Fruit fly (Drosophila melanogaster) whole organism, embryonic: Measurements from ENCODE around the gene Ufd4.
A peak's percentile ranks its signal among the peaks of the same experiment; 100 is the strongest.

Source experiments
- Awh ChIP-seq: fragments of 200-800 bp; sonication (Bioruptor generic); IDR thresholded peaks from 2 replicates; pipeline ENCODE4, ENCODE4 v1.3.6; 2022; ENCODE audit warnings: missing biosample characterization, missing genetic modification characterization
- B-H1 ChIP-seq: fragments of 200-800 bp; sonication (Bioruptor generic); IDR thresholded peaks from 3 replicates; pipeline ENCODE4 v1.3.6; 2022; ENCODE audit warnings: missing biosample characterization, missing genetic modification characterization
- Bdp1 ChIP-seq: fragments of 200-800 bp; sonication (Bioruptor generic); optimal IDR thresholded peaks from 3 replicates; lab custom pipeline; 2016; ENCODE audit warnings: missing biosample characterization, missing genetic modification characterization
- CG10543 ChIP-seq: fragments of 200-800 bp; sonication (Bioruptor generic); optimal IDR thresholded peaks from 3 replicates; lab custom pipeline; 2017; ENCODE audit warnings: missing biosample characterization, mild to moderate bottlenecking, missing genetic modification characterization, moderate library complexity
- CG11247 ChIP-seq: fragments of 200-800 bp; sonication (Bioruptor generic); IDR thresholded peaks from 2 replicates; pipeline ENCODE4 v1.3.6; 2022; ENCODE audit warnings: missing biosample characterization, missing genetic modification characterization
- CG11696 ChIP-seq: fragments of 200-800 bp; sonication (Bioruptor generic); IDR thresholded peaks from 2 replicates; pipeline ENCODE4 v1.3.6; 2022; ENCODE audit warnings: missing biosample characterization, missing genetic modification characterization
- CG12391 ChIP-seq: fragments of 200-800 bp; sonication (Bioruptor generic); optimal IDR thresholded peaks from 3 replicates; lab custom pipeline; 2018; ENCODE audit warnings: missing biosample characterization, mild to moderate bottlenecking, missing genetic modification characterization, moderate library complexity
- CG12744 ChIP-seq: fragments of 200-800 bp; sonication (Bioruptor generic); optimal IDR thresholded peaks from 2 replicates; lab custom pipeline; 2016; ENCODE audit warnings: missing biosample characterization, missing genetic modification characterization
- CG14050 ChIP-seq: fragments of 200-800 bp; sonication (Bioruptor generic); IDR thresholded peaks from 3 replicates; pipeline ENCODE4 v1.3.6; 2022; ENCODE audit warnings: missing biosample characterization, missing genetic modification characterization
- CG15479 ChIP-seq: fragments of 200-800 bp; sonication (Bioruptor generic); optimal IDR thresholded peaks from 3 replicates; lab custom pipeline; 2019; ENCODE audit warnings: missing biosample characterization, mild to moderate bottlenecking, missing genetic modification characterization, moderate library complexity
- CG15514 ChIP-seq: fragments of 200-800 bp; sonication (Bioruptor generic); optimal IDR thresholded peaks from 3 replicates; lab custom pipeline; 2017; ENCODE audit warnings: missing biosample characterization, missing genetic modification characterization, mild to moderate bottlenecking, moderate library complexity, missing genetic modification reagents
- CG16815 ChIP-seq: fragments of 200-800 bp; sonication (Bioruptor generic); optimal IDR thresholded peaks from 3 replicates; lab custom pipeline; 2017; ENCODE audit warnings: missing biosample characterization, mild to moderate bottlenecking, missing genetic modification characterization
- CG17568 ChIP-seq: fragments of 200-800 bp; sonication (Bioruptor generic); optimal IDR thresholded peaks from 2 replicates; lab custom pipeline; 2018; ENCODE audit warnings: missing biosample characterization, mild to moderate bottlenecking, missing genetic modification characterization, moderate library complexity
- CG18619 ChIP-seq: fragments of 200-800 bp; sonication (Bioruptor generic); optimal IDR thresholded peaks from 3 replicates; lab custom pipeline; 2017; ENCODE audit warnings: missing biosample characterization, mild to moderate bottlenecking, missing genetic modification characterization
- CG3163 ChIP-seq: fragments of 200-800 bp; sonication (Bioruptor generic); optimal IDR thresholded peaks from 3 replicates; lab custom pipeline; 2016; ENCODE audit warnings: missing biosample characterization, missing genetic modification characterization
- CG32767 ChIP-seq: fragments of 200-800 bp; sonication (Bioruptor generic); IDR thresholded peaks from 2 replicates; pipeline ENCODE4 v1.3.6; 2022; ENCODE audit warnings: missing biosample characterization, missing genetic modification characterization
- CG34376 ChIP-seq: fragments of 200-800 bp; sonication (Bioruptor generic); optimal IDR thresholded peaks from 2 replicates; lab custom pipeline; 2018; ENCODE audit warnings: missing biosample characterization, mild to moderate bottlenecking, missing genetic modification characterization
- CG4404 ChIP-seq: fragments of 200-800 bp; sonication (Bioruptor generic); IDR thresholded peaks from 2 replicates; pipeline ENCODE4 v1.3.6; 2022; ENCODE audit warnings: missing biosample characterization, missing genetic modification characterization
- CG5245 ChIP-seq: fragments of 200-800 bp; sonication (Bioruptor generic); optimal IDR thresholded peaks from 3 replicates; lab custom pipeline; 2016; ENCODE audit warnings: missing biosample characterization, missing genetic modification characterization
- CG6854 ChIP-seq: fragments of 200-800 bp; sonication (Bioruptor generic); optimal IDR thresholded peaks from 3 replicates; lab custom pipeline; 2017; ENCODE audit warnings: missing biosample characterization, mild to moderate bottlenecking, missing genetic modification characterization
- CG7987 ChIP-seq: fragments of 200-800 bp; sonication (Bioruptor generic); optimal IDR thresholded peaks from 2 replicates; lab custom pipeline; 2018; ENCODE audit warnings: missing biosample characterization, mild to moderate bottlenecking, missing genetic modification characterization, moderate library complexity
- Dbx ChIP-seq: fragments of 200-800 bp; sonication (Bioruptor generic); IDR thresholded peaks from 3 replicates; pipeline ENCODE4 v1.3.6; 2022; ENCODE audit warnings: missing biosample characterization, missing genetic modification characterization
- Dek ChIP-seq: fragments of 200-800 bp; sonication (Bioruptor generic); optimal IDR thresholded peaks from 3 replicates; lab custom pipeline; 2019; ENCODE audit warnings: missing biosample characterization, mild to moderate bottlenecking, missing genetic modification characterization, moderate library complexity
- Ets97D ChIP-seq: fragments of 200-800 bp; sonication (Bioruptor generic); optimal IDR thresholded peaks from 3 replicates; lab custom pipeline; 2016; ENCODE audit warnings: missing biosample characterization, missing genetic modification characterization
- HLHmδ ChIP-seq: fragments of 200-800 bp; sonication (Bioruptor generic); optimal IDR thresholded peaks from 2 replicates; lab custom pipeline; 2018; ENCODE audit warnings: missing biosample characterization, mild to moderate bottlenecking, missing genetic modification characterization, moderate library complexity
- Hand ChIP-seq: fragments of 200-800 bp; sonication (Bioruptor generic); optimal IDR thresholded peaks from 2 replicates; lab custom pipeline; 2017; ENCODE audit warnings: mild to moderate bottlenecking, missing biosample characterization, missing genetic modification reagents, missing genetic modification characterization
- HmgD ChIP-seq: fragments of 200-800 bp; sonication (Bioruptor generic); optimal IDR thresholded peaks from 3 replicates; lab custom pipeline; 2016; ENCODE audit warnings: missing biosample characterization, missing genetic modification characterization
- HmgZ ChIP-seq: fragments of 200-800 bp; sonication (Bioruptor generic); optimal IDR thresholded peaks from 2 replicates; lab custom pipeline; 2018; ENCODE audit warnings: missing biosample characterization, mild to moderate bottlenecking, missing genetic modification characterization
- Pdp1 ChIP-seq, 2 experiments: fragments of 200-800 bp; sonication (Bioruptor generic); optimal IDR thresholded peaks; 3 replicates each; lab custom pipeline; 2016; ENCODE audit warnings: missing biosample characterization in 2 of 2, missing genetic modification characterization in 2 of 2, mild to moderate bottlenecking in 1 of 2, moderate library complexity in 1 of 2
- Xrp1 ChIP-seq: fragments of 200-800 bp; sonication (Bioruptor generic); IDR thresholded peaks from 2 replicates; pipeline ENCODE4 v1.3.6; 2022; ENCODE audit warnings: missing biosample characterization, missing genetic modification characterization
- bsh ChIP-seq, 2 experiments: fragments of 200-800 bp; sonication (Bioruptor generic); optimal IDR thresholded peaks; 2 replicates each; lab custom pipeline; 2017 to 2018; ENCODE audit warnings: mild to moderate bottlenecking in 2 of 2, missing biosample characterization in 2 of 2, missing genetic modification characterization in 2 of 2, moderate library complexity in 1 of 2
- caup ChIP-seq: fragments of 200-800 bp; sonication (Bioruptor generic); optimal IDR thresholded peaks from 3 replicates; lab custom pipeline; 2017; ENCODE audit warnings: missing biosample characterization, mild to moderate bottlenecking, missing genetic modification characterization, moderate library complexity; ENCODE audit not compliant: severe bottlenecking
- chif ChIP-seq, 2 experiments: fragments of 200-800 bp; sonication (Bioruptor generic); optimal IDR thresholded peaks; 3 replicates each; lab custom pipeline; 2016; ENCODE audit warnings: missing biosample characterization in 2 of 2, missing genetic modification characterization in 2 of 2
- crp ChIP-seq, 2 experiments: fragments of 200-800 bp; sonication (Bioruptor generic); optimal IDR thresholded peaks; 2 replicates in 1 of 2; 3 replicates in 1 of 2; lab custom pipeline; 2017; ENCODE audit warnings: missing biosample characterization in 2 of 2, missing genetic modification characterization in 2 of 2, mild to moderate bottlenecking in 1 of 2, moderate library complexity in 1 of 2
- emc ChIP-seq: fragments of 200-800 bp; sonication (Bioruptor generic); optimal IDR thresholded peaks from 2 replicates; lab custom pipeline; 2016; ENCODE audit warnings: missing biosample characterization, missing genetic modification characterization
- ewg ChIP-seq: fragments of 200-800 bp; sonication (Bioruptor generic); optimal IDR thresholded peaks from 3 replicates; lab custom pipeline; 2017; ENCODE audit warnings: mild to moderate bottlenecking, missing biosample characterization, missing genetic modification reagents, missing genetic modification characterization
- ftz-f1 ChIP-seq: fragments of 200-800 bp; sonication (Bioruptor generic); optimal IDR thresholded peaks from 2 replicates; lab custom pipeline; 2016; ENCODE audit warnings: missing biosample characterization, missing genetic modification characterization
- fu2 ChIP-seq: fragments of 200-800 bp; sonication (Bioruptor generic); optimal IDR thresholded peaks from 2 replicates; lab custom pipeline; 2016; ENCODE audit warnings: missing biosample characterization, missing genetic modification characterization
- gsb ChIP-seq: fragments of 200-800 bp; sonication (Bioruptor generic); IDR thresholded peaks from 2 replicates; pipeline ENCODE4 v1.3.6; 2022; ENCODE audit warnings: missing biosample characterization, missing genetic modification characterization
- ham ChIP-seq: fragments of 200-800 bp; sonication (Bioruptor generic); IDR thresholded peaks from 2 replicates; pipeline ENCODE4 v1.3.6; 2022; ENCODE audit warnings: missing biosample characterization, missing genetic modification characterization
- lola ChIP-seq, 3 experiments: fragments of >200 bp in 2 of 3; fragments of 200-800 bp in 1 of 3; sonication (Bioruptor generic) in 1 of 3; optimal IDR thresholded peaks; 2 replicates each; lab custom pipeline; 2017 to 2019; ENCODE audit warnings: missing biosample characterization in 3 of 3, missing genetic modification characterization in 3 of 3, mild to moderate bottlenecking in 1 of 3, moderate library complexity in 1 of 3
- maf-S ChIP-seq: fragments of 200-800 bp; sonication (Bioruptor generic); optimal IDR thresholded peaks from 2 replicates; lab custom pipeline; 2016; ENCODE audit warnings: missing biosample characterization, missing genetic modification characterization
- rib ChIP-seq: fragments of 200-800 bp; sonication (Bioruptor generic); IDR thresholded peaks from 2 replicates; pipeline ENCODE4 v1.3.6; 2022; ENCODE audit warnings: missing biosample characterization, missing genetic modification characterization
- salm ChIP-seq: fragments of 200-800 bp; sonication (Bioruptor generic); optimal IDR thresholded peaks from 2 replicates; lab custom pipeline; 2018; ENCODE audit warnings: missing biosample characterization, mild to moderate bottlenecking, missing genetic modification characterization
- slou ChIP-seq: fragments of 200-800 bp; sonication (Bioruptor generic); optimal IDR thresholded peaks from 3 replicates; lab custom pipeline; 2016; ENCODE audit warnings: missing biosample characterization, missing genetic modification characterization
- slp2 ChIP-seq: fragments of 200-800 bp; sonication (Bioruptor generic); optimal IDR thresholded peaks from 2 replicates; lab custom pipeline; 2016; ENCODE audit warnings: missing biosample characterization, missing genetic modification characterization
- tap ChIP-seq: fragments of 200-800 bp; optimal IDR thresholded peaks from 3 replicates; lab custom pipeline; 2019; ENCODE audit warnings: missing biosample characterization, mild to moderate bottlenecking, missing genetic modification characterization, moderate library complexity
- tll ChIP-seq, 2 experiments: fragments of 200-800 bp in 1 of 2; fragments of >200 bp in 1 of 2; sonication (Bioruptor generic) in 1 of 2; optimal IDR thresholded peaks; 2 replicates each; lab custom pipeline; 2017 to 2019; ENCODE audit warnings: missing biosample characterization in 2 of 2, missing genetic modification characterization in 2 of 2, mild to moderate bottlenecking in 1 of 2, moderate library complexity in 1 of 2
- twi ChIP-seq: fragments of 200-800 bp; optimal IDR thresholded peaks from 2 replicates; lab custom pipeline; 2019; ENCODE audit warnings: missing biosample characterization, mild to moderate bottlenecking, missing genetic modification characterization, moderate library complexity
- unpg ChIP-seq: fragments of 200-800 bp; sonication (Bioruptor generic); optimal IDR thresholded peaks from 3 replicates; lab custom pipeline; 2018; ENCODE audit warnings: missing biosample characterization, mild to moderate bottlenecking, missing genetic modification characterization, moderate library complexity
- wor ChIP-seq: fragments of 200-800 bp; sonication (Bioruptor generic); IDR thresholded peaks from 2 replicates; pipeline ENCODE4 v1.3.6; 2022; ENCODE audit warnings: missing biosample characterization, missing genetic modification characterization

The Ufd4 gene

DNA sequence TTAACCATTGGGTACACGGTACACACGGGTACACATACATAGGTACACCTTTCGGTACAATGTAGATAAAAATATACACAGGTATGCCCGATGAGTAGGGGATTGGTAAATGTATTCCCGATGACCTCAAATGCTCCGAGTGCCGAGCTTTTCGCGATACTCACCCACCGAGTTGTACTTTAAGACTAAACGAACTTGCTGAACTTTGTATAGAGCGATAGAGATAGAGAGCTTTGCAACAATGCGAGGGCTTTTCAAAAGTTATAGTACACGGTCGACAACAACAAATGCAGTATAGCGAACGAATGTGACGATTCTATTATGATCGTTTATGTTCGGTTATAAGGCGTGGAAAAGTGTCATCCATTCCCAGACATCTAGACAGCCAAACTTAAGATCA lies 29.4 kb upstream of the Ufd4 start:
- TF ChIP-seq fu2 (GFP tag; lab: Kevin White, UChicago), result no peak
- TF ChIP-seq CG34376, result peak; percentile 91
- no peak for TF ChIP-seq tll (GFP tag; optimal IDR thresholded peaks at IDR 0.05; lab: Kevin White, UChicago)
- no peak for TF ChIP-seq CG5245
- TF ChIP-seq caup (GFP tag; lab: Kevin White, UChicago), result peak; percentile 36
- no peak for TF ChIP-seq HLHmδ
- peak; percentile 10 for TF ChIP-seq CG7987 (GFP tag; lab: Kevin White, UChicago)
- no peak for TF ChIP-seq Awh (GFP tag; lab: Robert Waterston, UW)
- TF ChIP-seq ftz-f1 (GFP tag; lab: Kevin White, UChicago), result peak; percentile 80
- no peak for TF ChIP-seq CG16815 (GFP tag; lab: Kevin White, UChicago)
- TF ChIP-seq CG15514 (GFP tag; lab: Kevin White, UChicago), result peak; percentile 49
- TF ChIP-seq bsh (GFP tag; optimal IDR thresholded peaks at IDR 0.05; lab: Kevin White, UChicago), result no peak
- no peak for TF ChIP-seq CG11247 (GFP tag; lab: Robert Waterston, UW)
- no peak for TF ChIP-seq CG4404
- no peak for TF ChIP-seq crp (GFP tag; optimal IDR thresholded peaks at IDR 0.05; lab: Kevin White, UChicago)
- TF ChIP-seq Bdp1 (GFP tag; lab: Kevin White, UChicago), result no peak
- TF ChIP-seq CG32767 (GFP tag; lab: Robert Waterston, UW), result 0 out of 2 replicates have a peak, but pooled peaks have one; percentile 19
- TF ChIP-seq unpg, result no peak
- no peak for TF ChIP-seq Ets97D (GFP tag; lab: Kevin White, UChicago)
- TF ChIP-seq CG15479, result no peak
- TF ChIP-seq wor (GFP tag; lab: Robert Waterston, UW), result no peak
- no peak for TF ChIP-seq Hand (GFP tag; lab: Kevin White, UChicago)
- TF ChIP-seq tap, result no peak
- no peak for TF ChIP-seq CG17568
- TF ChIP-seq salm, result no peak
- no peak for TF ChIP-seq ewg (GFP tag; lab: Kevin White, UChicago)
- peak; percentile 15 for TF ChIP-seq CG3163 (GFP tag; lab: Kevin White, UChicago)
- no peak for TF ChIP-seq ham (GFP tag; lab: Robert Waterston, UW)
- TF ChIP-seq CG6854 (GFP tag; lab: Kevin White, UChicago), result peak; percentile 8
- no peak for TF ChIP-seq slou (GFP tag; lab: Kevin White, UChicago)
- no peak for TF ChIP-seq CG12391 (tag; lab: Kevin White, UChicago)
- no peak for TF ChIP-seq emc (GFP tag; lab: Kevin White, UChicago)
- peak; percentile 28; the same call in 1 of the 3 replicates for TF ChIP-seq Dbx (GFP tag; lab: Robert Waterston, UW)
- no peak for TF ChIP-seq slp2 (GFP tag; lab: Kevin White, UChicago)
- no peak for TF ChIP-seq CG14050 (GFP tag; lab: Robert Waterston, UW)
- no peak for TF ChIP-seq gsb
- TF ChIP-seq HmgZ (tag; lab: Kevin White, UChicago), result peak; percentile 23
- no peak for TF ChIP-seq twi (tag; lab: Kevin White, UChicago)
- TF ChIP-seq lola (GFP tag; optimal IDR thresholded peaks at IDR 0.05; lab: Kevin White, UChicago), result no peak
- no peak for TF ChIP-seq CG18619
- no peak for TF ChIP-seq Dek (tag; lab: Kevin White, UChicago)
- no peak for TF ChIP-seq Xrp1 (GFP tag; lab: Robert Waterston, UW)
- TF ChIP-seq maf-S (GFP tag; lab: Kevin White, UChicago), result no peak
- no peak for TF ChIP-seq HmgD
- TF ChIP-seq Pdp1 (GFP tag; optimal IDR thresholded peaks at IDR 0.05; lab: Kevin White, UChicago), result no peak
- no peak for TF ChIP-seq CG12744 (GFP tag; lab: Kevin White, UChicago)
- TF ChIP-seq CG11696, result no peak
- TF ChIP-seq CG10543 (GFP tag; lab: Kevin White, UChicago), result peak; percentile 40
- TF ChIP-seq chif (GFP tag; optimal IDR thresholded peaks at IDR 0.05; lab: Kevin White, UChicago), result no peak
- no peak for TF ChIP-seq B-H1 (GFP tag; lab: Robert Waterston, UW)
- TF ChIP-seq rib, result no peak
